Worm (Caenorhabditis elegans): ENCODE data around the gene Y17G9B.2.
"Not testable (repeated sequence)": the region's sequence is repeated elsewhere in the genome, so short reads cannot be mapped to it uniquely, and the experiment has no call there.

- TF ChIP-seq fkh-3 (tag; optimal IDR thresholded peaks at IDR 0.05); ama-1 (optimal IDR thresholded peaks at IDR 0.05); ama-1 (GFP tag; optimal IDR thresholded peaks at IDR 0.05): not testable (repeated sequence)
These were observed 20.7 kb downstream of the Y17G9B.2 start for ce11 chrIV:4784687-4785086.

Measured in whole organism, young adult.